Fruit fly (Drosophila melanogaster): ENCODE results near the gene ear.

The ear gene

dm6 chr3R:15328083-15328779, 7.7 kb downstream of the ear start, which contains the start of the genes CG6236 and ea (continued):
- TF ChIP-seq CG31388 (GFP tag; optimal IDR thresholded peaks at IDR 0.05) (no peak), CG8089 (GFP tag; optimal IDR thresholded peaks at IDR 0.05) (no peak), Chrac-16 (GFP tag; optimal IDR thresholded peaks at IDR 0.05) (no peak), Hr39 (optimal IDR thresholded peaks at IDR 0.05) (no peak), Max (GFP tag; optimal IDR thresholded peaks at IDR 0.05) (no peak), CG13424 (tag; optimal IDR thresholded peaks at IDR 0.05) (no peak), peb (GFP tag; IDR thresholded peaks at IDR 0.05) (no peak), CG17186 (GFP tag; optimal IDR thresholded peaks at IDR 0.05) (peak; percentile 36), CG11696 (GFP tag; IDR thresholded peaks at IDR 0.05) (no peak), dpn (GFP tag; optimal IDR thresholded peaks at IDR 0.05) (no peak), Hey (tag; optimal IDR thresholded peaks at IDR 0.05) (no peak), Sin3A (optimal IDR thresholded peaks at IDR 0.05) (peak; percentile 30), Myb (GFP tag; optimal IDR thresholded peaks at IDR 0.05) (peak; percentile 61), CG1832 (GFP tag; optimal IDR thresholded peaks at IDR 0.05) (no peak), MBD-R2 (GFP tag; IDR thresholded peaks at IDR 0.05) (0 out of 2 replicates have a peak, but pooled peaks have one; percentile 59), hkb (optimal IDR thresholded peaks at IDR 0.05) (no peak), hkb (GFP tag; IDR thresholded peaks at IDR 0.05) (no peak)

- TF ChIP-seq Jarid2 (GFP tag; optimal IDR thresholded peaks at IDR 0.05) (no peak), CG31365 (tag; optimal IDR thresholded peaks at IDR 0.05) (no peak), nmo (GFP tag; optimal IDR thresholded peaks at IDR 0.05) (peak; percentile 34), Med (GFP tag) (peak; percentile 78), az2 (GFP tag; optimal IDR thresholded peaks at IDR 0.05) (no peak), Lim3 (GFP tag; IDR thresholded peaks at IDR 0.05) (no peak), pfk (GFP tag; optimal IDR thresholded peaks at IDR 0.05) (no peak), HHEX (GFP tag; optimal IDR thresholded peaks at IDR 0.05) (no peak), crp (GFP tag; optimal IDR thresholded peaks at IDR 0.05) (no peak), CG30403 (GFP tag; optimal IDR thresholded peaks at IDR 0.05) (peak; percentile 43), sc (optimal IDR thresholded peaks at IDR 0.05) (no peak), sc (GFP tag; optimal IDR thresholded peaks at IDR 0.05) (no peak), salm (tag; optimal IDR thresholded peaks at IDR 0.05) (no peak), CG4854 (GFP tag; optimal IDR thresholded peaks at IDR 0.05) (no peak), CG17612 (GFP tag; IDR thresholded peaks at IDR 0.05) (no peak), nerfin-2 (GFP tag; IDR thresholded peaks at IDR 0.05; ENCODE audit: partially characterized antibody) (no peak), Mad (GFP tag; optimal IDR thresholded peaks at IDR 0.05) (peak; percentile 22), Dp (GFP tag; optimal IDR thresholded peaks at IDR 0.05) (peak; percentile 61), sima (GFP tag; optimal IDR thresholded peaks at IDR 0.05) (no peak), otp (GFP tag; IDR thresholded peaks at IDR 0.05) (no peak), Dbx (GFP tag; IDR thresholded peaks at IDR 0.05) (no peak), CG30020 (tag; optimal IDR thresholded peaks at IDR 0.05) (peak; percentile 31), her (GFP tag; optimal IDR thresholded peaks at IDR 0.05) (no peak), mirr (GFP tag; optimal IDR thresholded peaks at IDR 0.05) (no peak), NK7.1 (GFP tag; optimal IDR thresholded peaks at IDR 0.05) (no peak), CG11085 (GFP tag; IDR thresholded peaks at IDR 0.05) (no peak), emc (GFP tag; optimal IDR thresholded peaks at IDR 0.05) (no peak), CG12942 (GFP tag; optimal IDR thresholded peaks at IDR 0.05) (no peak), CG9437 (GFP tag; optimal IDR thresholded peaks at IDR 0.05) (peak; percentile 90), BtbVII (GFP tag; optimal IDR thresholded peaks at IDR 0.05) (no peak), Opbp (GFP tag; IDR thresholded peaks at IDR 0.05; ENCODE audit: partially characterized antibody) (peak; percentile 38; the same call in 1 of the 3 replicates), hth (optimal IDR thresholded peaks at IDR 0.05) (no peak), CG9727 (GFP tag; optimal IDR thresholded peaks at IDR 0.05) (peak; percentile 0), B-H1 (GFP tag; IDR thresholded peaks at IDR 0.05) (no peak), GATAe (GFP tag; conservative IDR thresholded peaks at IDR 0.05) (no peak)
Measured at dm6 chr3R:15330472-15330871, 9.9 kb downstream of the ear start, which contains the start of gene mRpL9. Gene mRpL9, plus strand, starts transcription at chr3R:15330738.
